Worm (Caenorhabditis elegans): ENCODE results near the gene wsp-1.

The wsp-1 gene

DNA sequence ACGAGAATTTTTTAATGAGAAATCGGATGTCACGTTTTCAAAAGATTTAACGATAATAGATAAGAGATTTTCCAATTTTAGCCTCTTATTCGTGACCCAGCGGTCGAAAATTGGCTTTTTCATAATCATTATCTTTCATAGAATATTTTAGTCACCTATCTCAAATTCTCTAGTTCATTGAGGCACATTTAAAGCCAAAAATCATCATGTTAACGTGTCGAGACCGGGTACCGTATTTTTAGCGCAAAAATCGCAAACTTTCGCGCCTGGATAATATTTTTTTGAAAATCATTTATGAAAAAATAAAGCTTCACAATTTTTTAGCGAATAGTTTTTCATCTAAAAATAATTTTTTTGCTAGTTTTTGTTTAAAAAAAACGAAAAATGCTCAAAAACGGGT is 32.8 kb downstream of the wsp-1 start, which contains the start of gene B0218.7:
TSS of gene B0218.7 (minus strand) at position 101 of the 400 bp plus-strand sequence.
- TF ChIP-seq ceh-43 (GFP tag; optimal IDR thresholded peaks at IDR 0.05) (no peak), M03D4.4 (tag; optimal IDR thresholded peaks at IDR 0.05) (no peak), sem-2 (GFP tag; optimal IDR thresholded peaks at IDR 0.05) (no peak), lin-32 (GFP tag; optimal IDR thresholded peaks at IDR 0.05) (no peak), nhr-237 (tag; optimal IDR thresholded peaks at IDR 0.05) (no peak), unc-120 (tag; optimal IDR thresholded peaks at IDR 0.05; ENCODE audit: poor library complexity, severe bottlenecking) (no peak), drap-1 (GFP tag; optimal IDR thresholded peaks at IDR 0.05) (no peak), unc-62 (GFP tag; optimal IDR thresholded peaks at IDR 0.05) (no peak), sptf-1 (tag; optimal IDR thresholded peaks at IDR 0.05) (no peak), lsy-2 (tag; optimal IDR thresholded peaks at IDR 0.05) (no peak), elt-1 (tag; optimal IDR thresholded peaks at IDR 0.05; ENCODE audit: borderline replicate concordance, insufficient read depth) (no peak), ces-1 (GFP tag; optimal IDR thresholded peaks at IDR 0.05) (no peak)

DNA sequence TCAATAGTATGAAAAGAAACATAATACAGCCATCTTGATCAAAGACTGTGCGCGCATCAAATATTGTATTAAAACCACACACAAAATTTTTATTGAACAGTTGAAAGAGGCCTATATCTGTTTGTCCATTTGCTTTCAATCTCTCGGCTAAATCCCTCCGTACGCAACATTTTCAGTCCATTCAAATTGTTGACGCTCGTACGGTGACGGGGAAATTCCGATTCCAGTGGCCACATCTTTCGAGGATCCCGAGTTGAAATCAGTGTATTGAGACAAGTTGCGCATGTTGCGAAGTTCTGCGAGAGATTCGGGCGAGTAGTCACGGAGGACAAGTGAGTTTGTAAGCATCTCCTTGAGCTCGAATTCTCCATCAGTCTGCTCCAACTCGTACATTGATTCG is 34.2 kb downstream of the wsp-1 start:
- no peak for TF ChIP-seq ceh-83 (GFP tag; optimal IDR thresholded peaks at IDR 0.05)
- TF ChIP-seq nhr-12 (tag; optimal IDR thresholded peaks at IDR 0.05): no peak
- no peak for TF ChIP-seq elt-3 (tag; optimal IDR thresholded peaks at IDR 0.05)
- no peak for TF ChIP-seq lsy-2 (tag; optimal IDR thresholded peaks at IDR 0.05)
- TF ChIP-seq flh-1 (GFP tag; optimal IDR thresholded peaks at IDR 0.05): no peak
- no peak for TF ChIP-seq drap-1 (GFP tag; optimal IDR thresholded peaks at IDR 0.05)
- TF ChIP-seq mep-1 (tag; optimal IDR thresholded peaks at IDR 0.05): no peak
- no peak for TF ChIP-seq hlh-1 (tag; optimal IDR thresholded peaks at IDR 0.05)

DNA sequence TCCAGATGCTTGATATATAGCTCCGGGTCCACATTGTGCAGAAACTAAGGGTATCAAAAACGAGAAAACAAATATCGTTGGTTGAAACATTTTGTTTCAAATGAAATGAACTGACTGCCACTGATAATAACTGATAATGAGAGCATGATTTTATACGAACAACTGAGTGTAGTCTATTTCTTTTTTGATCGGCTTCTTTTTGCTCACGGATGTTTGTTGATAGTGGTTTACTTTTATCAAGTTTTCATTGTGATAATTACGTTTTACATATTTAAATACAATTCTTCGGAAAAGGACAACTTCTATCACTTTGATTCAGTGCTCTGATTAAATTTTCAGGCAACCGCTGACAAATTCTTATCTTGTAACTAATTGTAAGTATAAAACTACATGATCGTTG is 35.1 kb downstream of the wsp-1 start, which contains the start of gene clec-51:
TSS of gene clec-51 (minus strand) at position 114 of the 400 bp plus-strand sequence.
- TF ChIP-seq lsy-2 (tag; optimal IDR thresholded peaks at IDR 0.05): no peak
- TF ChIP-seq nhr-237 (tag; optimal IDR thresholded peaks at IDR 0.05): no peak
- no peak for TF ChIP-seq snpc-4 (tag; optimal IDR thresholded peaks at IDR 0.05)
- no peak for TF ChIP-seq ces-1 (GFP tag; optimal IDR thresholded peaks at IDR 0.05)
- TF ChIP-seq unc-39 (tag; optimal IDR thresholded peaks at IDR 0.05): no peak
- no peak for TF ChIP-seq elt-3 (tag; optimal IDR thresholded peaks at IDR 0.05)
- TF ChIP-seq mep-1 (tag; optimal IDR thresholded peaks at IDR 0.05): no peak
- no peak for TF ChIP-seq nhr-76 (tag; optimal IDR thresholded peaks at IDR 0.05)
- no peak for TF ChIP-seq elt-1 (tag; optimal IDR thresholded peaks at IDR 0.05; ENCODE audit: borderline replicate concordance, insufficient read depth)
- no peak for TF ChIP-seq ceh-43 (GFP tag; optimal IDR thresholded peaks at IDR 0.05)
- TF ChIP-seq sem-2 (GFP tag; optimal IDR thresholded peaks at IDR 0.05): no peak

DNA sequence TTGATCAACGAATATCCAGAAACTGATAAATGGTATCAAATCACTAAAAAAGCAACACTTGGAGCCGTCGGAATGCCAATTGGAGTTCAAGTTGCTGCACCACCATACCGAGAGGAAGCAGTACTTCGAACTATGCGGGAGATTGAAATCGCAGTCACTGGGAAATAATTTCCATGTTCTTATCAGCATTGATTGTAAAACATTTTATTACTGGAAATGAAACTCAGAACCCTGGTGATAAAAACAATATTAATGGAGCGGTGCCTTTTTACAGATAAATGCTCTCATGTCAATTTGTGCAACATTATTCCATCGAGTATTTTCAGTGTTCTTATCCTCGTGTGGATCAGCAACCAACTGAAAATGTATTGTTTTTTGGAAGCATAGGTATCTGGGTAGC is 37.0 kb downstream of the wsp-1 start:
- no peak for TF ChIP-seq M03D4.4 (tag; optimal IDR thresholded peaks at IDR 0.05)
- no peak for TF ChIP-seq lin-32 (GFP tag; optimal IDR thresholded peaks at IDR 0.05)
- no peak for TF ChIP-seq mls-2 (tag; optimal IDR thresholded peaks at IDR 0.05)
- TF ChIP-seq ztf-11 (tag; optimal IDR thresholded peaks at IDR 0.05): no peak
- TF ChIP-seq drap-1 (GFP tag; optimal IDR thresholded peaks at IDR 0.05): no peak
- TF ChIP-seq mep-1 (tag; optimal IDR thresholded peaks at IDR 0.05): no peak
- no peak for TF ChIP-seq blmp-1 (tag; optimal IDR thresholded peaks at IDR 0.05)
- TF ChIP-seq snpc-4 (tag; optimal IDR thresholded peaks at IDR 0.05): no peak
- no peak for TF ChIP-seq hlh-1 (tag; optimal IDR thresholded peaks at IDR 0.05)
- TF ChIP-seq unc-39 (tag; optimal IDR thresholded peaks at IDR 0.05): no peak
- no peak for TF ChIP-seq elt-1 (tag; optimal IDR thresholded peaks at IDR 0.05; ENCODE audit: borderline replicate concordance, insufficient read depth)
- TF ChIP-seq ces-1 (GFP tag; optimal IDR thresholded peaks at IDR 0.05): no peak
- no peak for TF ChIP-seq nhr-12 (tag; optimal IDR thresholded peaks at IDR 0.05)
- no peak for TF ChIP-seq ceh-39 (tag; optimal IDR thresholded peaks at IDR 0.05)
- no peak for TF ChIP-seq nhr-2 (tag; optimal IDR thresholded peaks at IDR 0.05)
- no peak for TF ChIP-seq lin-13 (tag; optimal IDR thresholded peaks at IDR 0.05)
- TF ChIP-seq nhr-237 (tag; optimal IDR thresholded peaks at IDR 0.05): no peak
- no peak for TF ChIP-seq bed-3 (GFP tag; optimal IDR thresholded peaks at IDR 0.05)

DNA sequence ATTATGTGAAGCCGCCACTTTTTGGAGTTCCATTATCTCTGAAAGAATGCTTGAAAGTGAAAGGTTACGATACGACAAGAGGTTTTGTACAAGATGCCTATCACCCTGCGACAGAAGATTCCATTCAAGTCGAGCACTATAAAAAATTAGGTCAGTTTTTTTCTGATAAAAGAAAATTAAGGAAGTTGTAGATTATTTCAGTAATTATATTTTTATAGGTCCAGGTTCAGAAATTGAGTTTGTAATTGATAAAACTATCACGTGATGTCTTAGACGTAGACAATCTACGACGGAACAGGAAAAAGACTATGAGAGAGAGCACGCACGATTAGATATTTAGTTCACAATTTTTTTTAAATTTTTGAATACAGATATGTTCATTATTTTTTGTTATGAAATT is 38.8 kb downstream of the wsp-1 start:
- TF ChIP-seq ham-2 (GFP tag; optimal IDR thresholded peaks at IDR 0.05) (no peak), hlh-1 (tag; optimal IDR thresholded peaks at IDR 0.05) (no peak), nhr-12 (tag; optimal IDR thresholded peaks at IDR 0.05) (no peak), mls-2 (tag; optimal IDR thresholded peaks at IDR 0.05) (no peak), ces-1 (GFP tag; optimal IDR thresholded peaks at IDR 0.05) (no peak), snpc-4 (tag; optimal IDR thresholded peaks at IDR 0.05) (no peak), drap-1 (GFP tag; optimal IDR thresholded peaks at IDR 0.05) (no peak), unc-62 (GFP tag; optimal IDR thresholded peaks at IDR 0.05) (no peak), unc-39 (tag; optimal IDR thresholded peaks at IDR 0.05) (no peak), sem-2 (GFP tag; optimal IDR thresholded peaks at IDR 0.05) (no peak), cnd-1 (tag; optimal IDR thresholded peaks at IDR 0.05) (no peak)
